Worm (Caenorhabditis elegans): ENCODE measurements around the gene prx-14.

- TF ChIP-seq pha-4 (tag; optimal IDR thresholded peaks at IDR 0.05) (no peak), F37B4.10 (GFP tag; IDR thresholded peaks at IDR 0.05) (no peak), him-1 (tag; optimal IDR thresholded peaks at IDR 0.05) (no peak), efl-1 (GFP tag; optimal IDR thresholded peaks at IDR 0.05) (no peak), madf-6 (GFP tag; IDR thresholded peaks at IDR 0.05) (no peak), ekl-4 (GFP tag; IDR thresholded peaks at IDR 0.05) (no peak), ama-1 (optimal IDR thresholded peaks at IDR 0.05) (no peak), ama-1 (GFP tag; optimal IDR thresholded peaks at IDR 0.05) (no peak)
These were observed 27.9 kb downstream of the prx-14 start, which contains the start of gene adk-1 for ce11 chrIV:11210781-11211256.
